Worm (Caenorhabditis elegans): ENCODE data around the gene glt-4.
A peak's percentile ranks its signal among the peaks of the same experiment; 100 is the strongest.

The glt-4 gene

ce11 chrX:6377634-6378288 is 25.5 kb upstream of the glt-4 start, which contains the start of gene lmp-1:
lmp-1 (minus strand) TSS chrX:6377684.
- TF ChIP-seq sdc-2 (tag; optimal IDR thresholded peaks at IDR 0.05): no peak
- TF ChIP-seq unc-86 (tag; optimal IDR thresholded peaks at IDR 0.05): no peak
- no peak for TF ChIP-seq odd-2 (tag; optimal IDR thresholded peaks at IDR 0.05)
- no peak for TF ChIP-seq rnt-1 (tag; optimal IDR thresholded peaks at IDR 0.05)
- TF ChIP-seq elt-2 (tag; optimal IDR thresholded peaks at IDR 0.05): peak; percentile 58

ce11 chrX:6378363-6378762 is 24.9 kb upstream of the glt-4 start:
- TF ChIP-seq K09A11.1 (tag; optimal IDR thresholded peaks at IDR 0.05; ENCODE audit: insufficient read depth) (no peak), madf-2 (tag; optimal IDR thresholded peaks at IDR 0.05) (no peak), mec-3 (tag; optimal IDR thresholded peaks at IDR 0.05; ENCODE audit: borderline replicate concordance) (no peak), C38D4.7 (GFP tag; optimal IDR thresholded peaks at IDR 0.05) (no peak), ceh-18 (tag; optimal IDR thresholded peaks at IDR 0.05) (peak; percentile 31), sox-4 (tag; optimal IDR thresholded peaks at IDR 0.05) (no peak), sdc-2 (tag; optimal IDR thresholded peaks at IDR 0.05) (peak; percentile 62), hlh-8 (tag; optimal IDR thresholded peaks at IDR 0.05) (peak; percentile 9), K02D7.2 (tag; optimal IDR thresholded peaks at IDR 0.05) (no peak), ceh-45 (GFP tag; IDR thresholded peaks at IDR 0.05) (no peak), ceh-31 (tag; optimal IDR thresholded peaks at IDR 0.05) (peak; percentile 66), tbx-2 (tag; optimal IDR thresholded peaks at IDR 0.05) (peak; percentile 77), lim-6 (tag; optimal IDR thresholded peaks at IDR 0.05) (no peak), ceh-14 (tag; optimal IDR thresholded peaks at IDR 0.05) (peak; percentile 68), pax-1 (tag; optimal IDR thresholded peaks at IDR 0.05) (no peak), Y22D7AL.16 (tag; optimal IDR thresholded peaks at IDR 0.05) (no peak), unc-55 (GFP tag; optimal IDR thresholded peaks at IDR 0.05) (peak; percentile 32), ttx-3 (tag; optimal IDR thresholded peaks at IDR 0.05) (no peak), ceh-48 (tag; optimal IDR thresholded peaks at IDR 0.05) (peak; percentile 30), ceh-19 (GFP tag; optimal IDR thresholded peaks at IDR 0.05) (peak; percentile 36), hlh-13 (GFP tag; optimal IDR thresholded peaks at IDR 0.05) (no peak), che-1 (tag; optimal IDR thresholded peaks at IDR 0.05) (no peak), unc-42 (tag; optimal IDR thresholded peaks at IDR 0.05) (peak; percentile 62), ceh-6 (GFP tag; optimal IDR thresholded peaks at IDR 0.05) (peak; percentile 35), npax-4 (tag; optimal IDR thresholded peaks at IDR 0.05) (no peak), C08G9.2 (tag; optimal IDR thresholded peaks at IDR 0.05) (peak; percentile 40), elt-2 (tag; optimal IDR thresholded peaks at IDR 0.05) (no peak), nfya-1 (tag; optimal IDR thresholded peaks at IDR 0.05) (peak; percentile 65), hlh-30 (tag; optimal IDR thresholded peaks at IDR 0.05; ENCODE audit: insufficient read depth) (peak; percentile 11), syd-9 (tag; optimal IDR thresholded peaks at IDR 0.05) (peak; percentile 60), ref-2 (tag; optimal IDR thresholded peaks at IDR 0.05) (no peak), hlh-6 (tag; optimal IDR thresholded peaks at IDR 0.05) (peak; percentile 50), rnt-1 (tag; optimal IDR thresholded peaks at IDR 0.05) (peak; percentile 28), zip-5 (tag; optimal IDR thresholded peaks at IDR 0.05) (no peak), ceh-34 (tag; optimal IDR thresholded peaks at IDR 0.05) (peak; percentile 50), pat-9 (tag; optimal IDR thresholded peaks at IDR 0.05) (peak; percentile 11), pha-2 (tag; optimal IDR thresholded peaks at IDR 0.05) (no peak), odd-2 (tag; optimal IDR thresholded peaks at IDR 0.05) (no peak), nhr-11 (tag; optimal IDR thresholded peaks at IDR 0.05) (no peak)
